Worm (Caenorhabditis elegans) whole organism, L4/young adult: Measurements from ENCODE around the gene srbc-57.

Source experiments
- W03F9.2 ChIP-seq: fragments of 150-350 bp; optimal IDR thresholded peaks from 2 replicates; lab custom pipeline; 2014; ENCODE audit warnings: missing biosample characterization, missing genetic modification characterization
- dao-5 ChIP-seq: sonication (generic microtip); optimal IDR thresholded peaks from 2 replicates; lab custom pipeline; 2016; ENCODE audit warnings: missing genotype, missing genetic modification characterization, moderate library complexity, missing compliant biosample characterization
- him-1 ChIP-seq: sonication (generic microtip); optimal IDR thresholded peaks from 2 replicates; lab custom pipeline; 2016; ENCODE audit warnings: missing genotype, missing genetic modification reagents, missing genetic modification characterization, missing compliant biosample characterization

DNA sequence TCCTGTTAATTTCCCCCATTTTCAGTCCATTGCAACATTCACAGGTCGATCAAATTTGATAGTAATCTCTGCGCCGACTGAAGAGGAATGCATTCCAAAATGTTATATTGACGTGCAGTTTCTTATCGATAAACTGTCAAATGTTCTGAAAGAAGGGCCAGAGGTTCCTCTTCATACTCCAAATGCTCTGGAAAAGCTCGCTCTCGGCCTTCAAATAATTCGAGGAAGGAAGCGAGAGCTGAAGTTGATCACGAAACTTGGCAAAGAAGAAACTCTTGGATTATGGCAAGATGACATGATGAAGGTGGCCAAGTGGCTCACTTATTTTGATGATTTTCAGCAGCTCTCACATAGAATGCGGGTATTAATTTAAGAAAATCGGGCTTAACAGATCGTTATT, 10.7 kb upstream of the srbc-57 start:
- TF ChIP-seq W03F9.2 (tag; lab: Kevin White, UChicago) (no peak), dao-5 (tag; lab: Kevin White, UChicago) (no peak), him-1 (tag; lab: Kevin White, UChicago) (no peak)
